Worm (Caenorhabditis elegans) whole organism, L4 larva: ENCODE data around the gene urb-1.

Source experiments
- aly-2 ChIP-seq: sonication (generic microtip); optimal IDR thresholded peaks from 2 replicates; lab custom pipeline; 2018; ENCODE audit warnings: missing biosample characterization, missing genetic modification characterization
- dpl-1 ChIP-seq: fragments of 150-350 bp; optimal IDR thresholded peaks from 2 replicates; lab custom pipeline; 2014; ENCODE audit warnings: missing biosample characterization, missing genetic modification reagents, missing genetic modification characterization
- lir-3 ChIP-seq: sonication (generic microtip); optimal IDR thresholded peaks from 2 replicates; lab custom pipeline; 2016; ENCODE audit warnings: mild to moderate bottlenecking, missing genetic modification characterization, missing compliant biosample characterization
- mdl-1 ChIP-seq, 2 experiments: fragments of 150-350 bp in 1 of 2; sonication (generic microtip) in 1 of 2; optimal IDR thresholded peaks; 2 replicates each; lab custom pipeline; 2014 to 2017; ENCODE audit warnings: missing biosample characterization in 2 of 2, missing genetic modification characterization in 2 of 2
- nhr-42 ChIP-seq: fragments of 200-800 bp; sonication (Bioruptor generic); IDR thresholded peaks from 2 replicates; pipeline ENCODE4 v1.3.6; 2022; ENCODE audit warnings: missing genetic modification characterization, missing compliant biosample characterization
- sdz-12 ChIP-seq: fragments of 200-800 bp; sonication (Bioruptor generic); optimal IDR thresholded peaks from 2 replicates; lab custom pipeline; 2018; ENCODE audit warnings: mild to moderate bottlenecking, missing genetic modification characterization, missing compliant biosample characterization
- ztf-11 ChIP-seq: fragments of 150-350 bp; optimal IDR thresholded peaks from 2 replicates; lab custom pipeline; 2014; ENCODE audit warnings: missing biosample characterization, missing genetic modification characterization

DNA sequence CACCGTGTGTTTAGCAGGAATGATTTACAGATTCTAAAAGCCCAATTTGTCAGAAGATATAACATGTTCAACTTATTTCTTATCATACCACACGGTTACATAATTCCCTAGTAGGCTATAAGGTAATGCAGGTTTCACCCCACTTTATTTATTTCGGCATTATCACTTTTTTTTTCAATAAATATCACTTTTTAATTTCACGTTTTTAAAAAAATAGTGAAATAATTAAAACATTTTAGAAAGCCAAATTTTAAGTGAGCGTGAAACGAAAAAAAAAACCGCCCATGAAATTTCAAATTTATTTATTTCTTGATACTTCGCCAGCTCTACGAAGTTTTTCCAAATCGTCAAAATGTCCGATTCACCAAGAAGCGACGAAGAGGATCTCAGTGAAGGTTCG lies 24.4 kb upstream of the urb-1 start, which contains the start of gene fbxa-196:
- TF ChIP-seq aly-2 (tag; lab: Kevin White, UChicago) (no peak), mdl-1 (tag; optimal IDR thresholded peaks at IDR 0.05; lab: Kevin White, UChicago) (no peak), sdz-12 (GFP tag; lab: Kevin White, UChicago) (no peak), ztf-11 (tag; lab: Kevin White, UChicago) (no peak), nhr-42 (no peak), lir-3 (tag; lab: Kevin White, UChicago) (no peak), dpl-1 (no peak)
